Worm (Caenorhabditis elegans) whole organism, L4 larva: ENCODE data around the gene F55B12.2.

Source experiments
- F37D6.2 ChIP-seq: sonication (generic microtip); optimal IDR thresholded peaks from 2 replicates; lab custom pipeline; 2016; ENCODE audit warnings: mild to moderate bottlenecking, missing genetic modification characterization, missing compliant biosample characterization
- F49E8.2 ChIP-seq: sonication (generic microtip); optimal IDR thresholded peaks from 2 replicates; lab custom pipeline; 2016; ENCODE audit warnings: missing compliant biosample characterization, mild to moderate bottlenecking, missing genetic modification characterization, borderline replicate concordance
- R02D3.7 ChIP-seq: fragments of 150-350 bp; sonication (generic microtip); optimal IDR thresholded peaks from 3 replicates; lab custom pipeline; 2014; ENCODE audit warnings: missing biosample characterization, missing genetic modification characterization
- T20F7.1 ChIP-seq: fragments of 200-800 bp; sonication (Bioruptor generic); optimal IDR thresholded peaks from 2 replicates; lab custom pipeline; 2018; ENCODE audit warnings: mild to moderate bottlenecking, missing genetic modification characterization, missing compliant biosample characterization
- ZK337.2 ChIP-seq: fragments of 200-800 bp; sonication (Bioruptor generic); IDR thresholded peaks from 2 replicates; pipeline ENCODE4 v1.3.6; 2022; ENCODE audit warnings: missing genetic modification reagents, missing genetic modification characterization, missing compliant biosample characterization
- aha-1 ChIP-seq: fragments of 150-350 bp; peaks from one replicate; lab custom pipeline; 2014; ENCODE audit warnings: missing biosample characterization, missing genetic modification characterization
- aly-2 ChIP-seq: sonication (generic microtip); optimal IDR thresholded peaks from 2 replicates; lab custom pipeline; 2018; ENCODE audit warnings: missing biosample characterization, missing genetic modification characterization
- ceh-32 ChIP-seq: sonication (generic microtip); optimal IDR thresholded peaks from 2 replicates; lab custom pipeline; 2016; ENCODE audit warnings: mild to moderate bottlenecking, missing genetic modification characterization, missing compliant biosample characterization; ENCODE audit not compliant: poor library complexity
- ceh-44 ChIP-seq: fragments of 200-800 bp; sonication (Bioruptor generic); IDR thresholded peaks from 2 replicates; pipeline ENCODE4 v1.3.6; 2022; ENCODE audit warnings: missing genetic modification reagents, missing genetic modification characterization, missing compliant biosample characterization
- ceh-62 ChIP-seq: sonication (generic microtip); optimal IDR thresholded peaks from 2 replicates; lab custom pipeline; 2017; ENCODE audit warnings: missing biosample characterization, missing genetic modification characterization
- ceh-82 ChIP-seq: sonication (generic microtip); optimal IDR thresholded peaks from 2 replicates; lab custom pipeline; 2017; ENCODE audit warnings: missing biosample characterization, missing genetic modification characterization
- ces-1 ChIP-seq: fragments of 150-350 bp; sonication (generic microtip); optimal IDR thresholded peaks from 4 replicates; lab custom pipeline; 2014; ENCODE audit warnings: missing biosample characterization, missing genetic modification reagents, missing genetic modification characterization
- cey-2 ChIP-seq: sonication (generic microtip); optimal IDR thresholded peaks from 3 replicates; lab custom pipeline; 2017; ENCODE audit warnings: missing genetic modification characterization, mild to moderate bottlenecking, missing compliant biosample characterization, antibody characterized with exemption, borderline replicate concordance; ENCODE audit not compliant: insufficient read depth
- daf-12 ChIP-seq: fragments of 150-350 bp; optimal IDR thresholded peaks from 2 replicates; lab custom pipeline; 2014; ENCODE audit warnings: missing biosample characterization, missing genetic modification reagents, missing genetic modification characterization
- dmd-8 ChIP-seq: fragments of 200-800 bp; sonication (Bioruptor generic); IDR thresholded peaks from 2 replicates; pipeline ENCODE4 v1.3.6; 2022; ENCODE audit warnings: missing genetic modification characterization, missing compliant biosample characterization
- dmd-9 ChIP-seq: fragments of 200-800 bp; sonication (Bioruptor generic); IDR thresholded peaks from 2 replicates; pipeline ENCODE4 v1.3.6; 2022; ENCODE audit warnings: missing genetic modification reagents, missing genetic modification characterization, missing compliant biosample characterization
- dpl-1 ChIP-seq: fragments of 150-350 bp; optimal IDR thresholded peaks from 2 replicates; lab custom pipeline; 2014; ENCODE audit warnings: missing biosample characterization, missing genetic modification reagents, missing genetic modification characterization
- duxl-1 ChIP-seq: sonication (generic microtip); optimal IDR thresholded peaks from 2 replicates; lab custom pipeline; 2016; ENCODE audit warnings: mild to moderate bottlenecking, missing genetic modification characterization, moderate library complexity, missing compliant biosample characterization; ENCODE audit not compliant: poor library complexity
- egl-27 ChIP-seq: sonication (generic microtip); optimal IDR thresholded peaks from 3 replicates; lab custom pipeline; 2017; ENCODE audit warnings: missing biosample characterization, missing genetic modification reagents, missing genetic modification characterization
- fos-1 ChIP-seq: fragments of 150-350 bp; optimal IDR thresholded peaks from 2 replicates; lab custom pipeline; 2014; ENCODE audit warnings: missing biosample characterization, missing genetic modification characterization
- hif-1 ChIP-seq, 2 experiments: sonication (generic microtip); optimal IDR thresholded peaks; 2 replicates each; lab custom pipeline; 2016 to 2017; ENCODE audit warnings: missing compliant biosample characterization in 2 of 2, missing genetic modification characterization in 2 of 2, missing genetic modification reagents in 2 of 2, missing genotype in 2 of 2, mild to moderate bottlenecking in 1 of 2
- hlh-30 ChIP-seq: sonication (generic microtip); optimal IDR thresholded peaks from 2 replicates; lab custom pipeline; 2017; ENCODE audit warnings: antibody characterized with exemption, mild to moderate bottlenecking, missing genetic modification characterization, missing compliant biosample characterization; ENCODE audit not compliant: insufficient read depth
- hmg-1.1 ChIP-seq: fragments of 200-800 bp; sonication (Bioruptor generic); IDR thresholded peaks from 2 replicates; pipeline ENCODE4 v1.3.6; 2022; ENCODE audit warnings: missing genetic modification reagents, missing genetic modification characterization, missing compliant biosample characterization
- jun-1 ChIP-seq: fragments of 150-350 bp; optimal IDR thresholded peaks from 2 replicates; lab custom pipeline; 2014; ENCODE audit warnings: missing biosample characterization, missing genetic modification reagents, missing genetic modification characterization
- lin-1 ChIP-seq: fragments of 200-800 bp; sonication (Bioruptor generic); IDR thresholded peaks from 2 replicates; pipeline ENCODE4 v1.3.6; 2022; ENCODE audit warnings: missing genetic modification reagents, missing genetic modification characterization, missing compliant biosample characterization
- lin-15B ChIP-seq: fragments of 150-350 bp; sonication (generic microtip); optimal IDR thresholded peaks from 3 replicates; lab custom pipeline; 2014; ENCODE audit warnings: missing biosample characterization, missing genetic modification characterization
- lin-29 ChIP-seq: fragments of 200-800 bp; sonication (Bioruptor generic); IDR thresholded peaks from 2 replicates; pipeline ENCODE4 v1.3.6; 2022; ENCODE audit warnings: missing genetic modification reagents, missing genetic modification characterization, missing compliant biosample characterization
- lin-39 ChIP-seq: fragments of 150-350 bp; optimal IDR thresholded peaks from 2 replicates; lab custom pipeline; 2014; ENCODE audit warnings: missing biosample characterization, missing genetic modification reagents, missing genetic modification characterization
- madf-9 ChIP-seq: fragments of 200-800 bp; sonication (Bioruptor generic); conservative IDR thresholded peaks from 2 replicates; pipeline ENCODE4 v1.3.6; 2022; ENCODE audit warnings: missing genetic modification reagents, missing genetic modification characterization, missing compliant biosample characterization
- mdt-29 ChIP-seq: fragments of 200-800 bp; sonication (Bioruptor generic); IDR thresholded peaks from 2 replicates; pipeline ENCODE4 v1.3.6; 2022; ENCODE audit warnings: missing genetic modification reagents, missing genetic modification characterization, missing compliant biosample characterization
- mep-1 ChIP-seq: fragments of 150-350 bp; sonication (generic microtip); optimal IDR thresholded peaks from 3 replicates; lab custom pipeline; 2014; ENCODE audit warnings: missing biosample characterization, missing genetic modification characterization
- mxl-3 ChIP-seq: fragments of 200-800 bp; sonication (Bioruptor generic); optimal IDR thresholded peaks from 2 replicates; lab custom pipeline; 2018; ENCODE audit warnings: mild to moderate bottlenecking, missing genetic modification characterization, missing compliant biosample characterization
- nhr-102 ChIP-seq: sonication (generic microtip); optimal IDR thresholded peaks from 2 replicates; lab custom pipeline; 2016; ENCODE audit warnings: mild to moderate bottlenecking, missing genetic modification characterization, moderate library complexity, missing compliant biosample characterization
- nhr-42 ChIP-seq: fragments of 200-800 bp; sonication (Bioruptor generic); IDR thresholded peaks from 2 replicates; pipeline ENCODE4 v1.3.6; 2022; ENCODE audit warnings: missing genetic modification characterization, missing compliant biosample characterization
- nhr-76 ChIP-seq: fragments of 150-350 bp; optimal IDR thresholded peaks from 2 replicates; lab custom pipeline; 2014; ENCODE audit warnings: missing biosample characterization, missing genetic modification characterization
- php-3 ChIP-seq: fragments of 200-800 bp; sonication (Bioruptor generic); IDR thresholded peaks from 2 replicates; pipeline ENCODE4 v1.3.6; 2022; ENCODE audit warnings: missing genetic modification reagents, missing genetic modification characterization, missing compliant biosample characterization
- rbr-2 ChIP-seq: sonication (generic microtip); optimal IDR thresholded peaks from 2 replicates; lab custom pipeline; 2016; ENCODE audit warnings: missing genotype, missing genetic modification characterization, missing compliant biosample characterization
- saeg-2 ChIP-seq: fragments of 200-800 bp; sonication (Bioruptor generic); IDR thresholded peaks from 2 replicates; pipeline ENCODE4 v1.3.6; 2022; ENCODE audit warnings: missing genetic modification reagents, missing genetic modification characterization, missing compliant biosample characterization
- set-16 ChIP-seq: fragments of 200-800 bp; sonication (Bioruptor generic); IDR thresholded peaks from 2 replicates; pipeline ENCODE4 v1.3.6; 2022; ENCODE audit warnings: missing genetic modification reagents, missing genetic modification characterization, missing compliant biosample characterization
- snpc-1.2 ChIP-seq: fragments of 200-800 bp; sonication (Bioruptor generic); IDR thresholded peaks from 2 replicates; pipeline ENCODE4 v1.3.6; 2022; ENCODE audit warnings: missing genetic modification reagents, missing genetic modification characterization, missing compliant biosample characterization
- snpc-4 ChIP-seq: fragments of 150-350 bp; optimal IDR thresholded peaks from 2 replicates; lab custom pipeline; 2014; ENCODE audit warnings: missing biosample characterization, missing genetic modification characterization
- spr-3 ChIP-seq: fragments of 200-800 bp; sonication (Bioruptor generic); optimal IDR thresholded peaks from 2 replicates; lab custom pipeline; 2018; ENCODE audit warnings: mild to moderate bottlenecking, missing genetic modification characterization, missing compliant biosample characterization
- tra-1 ChIP-seq: fragments of 200-800 bp; sonication (Bioruptor generic); IDR thresholded peaks from 2 replicates; pipeline ENCODE4 v1.3.6; 2022; ENCODE audit warnings: missing genetic modification reagents, missing genetic modification characterization, missing compliant biosample characterization
- unc-130 ChIP-seq: sonication (generic microtip); optimal IDR thresholded peaks from 2 replicates; lab custom pipeline; 2016; ENCODE audit warnings: missing genetic modification reagents, missing genetic modification characterization, missing compliant biosample characterization
- unc-62 ChIP-seq, 3 experiments: fragments of 150-350 bp in 1 of 3; sonication (generic microtip); optimal IDR thresholded peaks in 2 of 3; peaks in 1 of 3; 1 replicate in 1 of 3; 2 replicates in 2 of 3; lab custom pipeline; 2014 to 2017; ENCODE audit warnings: missing biosample characterization in 3 of 3, missing genetic modification characterization in 3 of 3, missing genetic modification reagents in 3 of 3, missing genotype in 1 of 3
- zfp-2 ChIP-seq: sonication (generic microtip); optimal IDR thresholded peaks from 2 replicates; lab custom pipeline; 2016; ENCODE audit warnings: mild to moderate bottlenecking, missing genetic modification characterization, missing compliant biosample characterization
- zfp-3 ChIP-seq: fragments of 200-800 bp; sonication (Bioruptor generic); conservative IDR thresholded peaks from 2 replicates; pipeline ENCODE4 v1.3.6; 2022; ENCODE audit warnings: missing genetic modification reagents, missing genetic modification characterization, missing compliant biosample characterization
- zip-11 ChIP-seq: fragments of 200-800 bp; sonication (Bioruptor generic); IDR thresholded peaks from 2 replicates; pipeline ENCODE4 v1.3.6; 2022; ENCODE audit warnings: missing genetic modification characterization, missing compliant biosample characterization

Gene F55B12.2

ce11 chrV:13790557-13790956 lies 26.2 kb downstream of the F55B12.2 start (continued):
- TF ChIP-seq spr-3 = no peak
- no peak for TF ChIP-seq dmd-8
- no peak for TF ChIP-seq ceh-62 (tag; lab: Kevin White, UChicago)
- TF ChIP-seq hif-1 (tag; optimal IDR thresholded peaks at IDR 0.05; lab: Kevin White, UChicago) = no peak
- no peak for TF ChIP-seq mdt-29
- TF ChIP-seq ceh-82 (tag; lab: Kevin White, UChicago) = no peak
- TF ChIP-seq saeg-2 (GFP tag; lab: Robert Waterston, UW) = no peak
- TF ChIP-seq mxl-3 (GFP tag; lab: Kevin White, UChicago) = no peak
- TF ChIP-seq rbr-2 (tag; lab: Kevin White, UChicago) = no peak
- TF ChIP-seq unc-130 (GFP tag; lab: Kevin White, UChicago) = no peak
- peak; percentile 41 for TF ChIP-seq mep-1 (tag; lab: Kevin White, UChicago)
- TF ChIP-seq unc-62 (GFP tag; optimal IDR thresholded peaks at IDR 0.05 in 1 of 2; lab: Kevin White, UChicago) = no peak
- no peak for TF ChIP-seq unc-62 (tag; optimal IDR thresholded peaks at IDR 0.05; lab: Kevin White, UChicago)
- peak; percentile 72 for TF ChIP-seq hlh-30
- TF ChIP-seq set-16 (GFP tag; lab: Robert Waterston, UW) = no peak
- no peak for TF ChIP-seq jun-1
- TF ChIP-seq F37D6.2 (tag; lab: Kevin White, UChicago) = no peak
- TF ChIP-seq nhr-42 = no peak
- no peak for TF ChIP-seq T20F7.1 (GFP tag; lab: Kevin White, UChicago)
- TF ChIP-seq lin-1 (GFP tag; lab: Robert Waterston, UW) = no peak
- TF ChIP-seq snpc-1.2 = no peak
- TF ChIP-seq nhr-102 (tag; lab: Kevin White, UChicago) = no peak
- TF ChIP-seq, all 104 proteins: peak for 6

DNA sequence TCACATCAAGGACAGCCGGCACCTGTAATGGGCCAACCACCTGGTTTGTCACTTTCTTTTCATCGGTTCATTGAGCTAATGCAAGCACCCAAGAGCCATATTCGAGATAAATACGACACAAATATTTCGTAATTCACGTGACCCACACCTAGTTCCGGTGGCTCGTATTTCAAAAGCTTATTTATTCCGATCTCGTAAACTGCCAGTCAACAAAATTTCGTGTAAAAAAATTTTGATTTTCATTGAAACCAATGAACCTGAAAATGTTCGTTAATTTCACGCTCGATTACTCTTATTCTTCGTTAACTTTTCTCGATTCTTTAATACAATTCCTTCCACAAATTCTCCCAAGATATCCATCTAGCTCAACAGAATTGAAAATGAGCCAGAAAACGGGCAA lies 26.7 kb downstream of the F55B12.2 start:
- TF ChIP-seq lin-39 (no peak), zfp-3 (GFP tag; lab: Robert Waterston, UW) (0 out of 2 replicates have a peak, but pooled peaks have one; percentile 21), aha-1 (tag; lab: Kevin White, UChicago) (peak; percentile 72)

- TF ChIP-seq dmd-9 (GFP tag; lab: Robert Waterston, UW) (0 out of 2 replicates have a peak, but pooled peaks have one; percentile 50), nhr-102 (tag; lab: Kevin White, UChicago) (peak; percentile 36), unc-130 (GFP tag; lab: Kevin White, UChicago) (no peak), ceh-32 (no peak), ZK337.2 (GFP tag; lab: Robert Waterston, UW) (no peak), php-3 (no peak), hif-1 (tag; optimal IDR thresholded peaks at IDR 0.05; lab: Kevin White, UChicago) (peak in 1 of 2 experiments; percentile 85), egl-27 (no peak), nhr-76 (tag; lab: Kevin White, UChicago) (no peak), cey-2 (tag; lab: Kevin White, UChicago) (no peak), aly-2 (tag; lab: Kevin White, UChicago) (no peak), lin-15B (tag; lab: Kevin White, UChicago) (peak; percentile 30), mdt-29 (no peak), lin-29 (GFP tag; lab: Robert Waterston, UW) (no peak), tra-1 (GFP tag; lab: Robert Waterston, UW) (peak; percentile 53), R02D3.7 (tag; lab: Kevin White, UChicago) (no peak), daf-12 (tag; lab: Kevin White, UChicago) (no peak), fos-1 (tag; lab: Kevin White, UChicago) (no peak), snpc-4 (tag; lab: Kevin White, UChicago) (no peak), F49E8.2 (tag; lab: Kevin White, UChicago) (no peak), mep-1 (tag; lab: Kevin White, UChicago) (peak; percentile 92), zfp-2 (tag; lab: Kevin White, UChicago) (no peak), zip-11 (no peak), hmg-1.1 (GFP tag; lab: Robert Waterston, UW) (peak; percentile 83), lin-39 (no peak), dpl-1 (GFP tag; lab: Kevin White, UChicago) (peak; percentile 39), ceh-44 (no peak), madf-9 (GFP tag; lab: Robert Waterston, UW) (peak; percentile 39; the same call in 1 of the 2 replicates), ces-1 (GFP tag; lab: Kevin White, UChicago) (no peak), duxl-1 (no peak)
Observed at ce11 chrV:13789362-13789761, 27.4 kb downstream of the F55B12.2 start.
